Fruit fly (Drosophila melanogaster): ENCODE data around the gene Arl8.

DNA sequence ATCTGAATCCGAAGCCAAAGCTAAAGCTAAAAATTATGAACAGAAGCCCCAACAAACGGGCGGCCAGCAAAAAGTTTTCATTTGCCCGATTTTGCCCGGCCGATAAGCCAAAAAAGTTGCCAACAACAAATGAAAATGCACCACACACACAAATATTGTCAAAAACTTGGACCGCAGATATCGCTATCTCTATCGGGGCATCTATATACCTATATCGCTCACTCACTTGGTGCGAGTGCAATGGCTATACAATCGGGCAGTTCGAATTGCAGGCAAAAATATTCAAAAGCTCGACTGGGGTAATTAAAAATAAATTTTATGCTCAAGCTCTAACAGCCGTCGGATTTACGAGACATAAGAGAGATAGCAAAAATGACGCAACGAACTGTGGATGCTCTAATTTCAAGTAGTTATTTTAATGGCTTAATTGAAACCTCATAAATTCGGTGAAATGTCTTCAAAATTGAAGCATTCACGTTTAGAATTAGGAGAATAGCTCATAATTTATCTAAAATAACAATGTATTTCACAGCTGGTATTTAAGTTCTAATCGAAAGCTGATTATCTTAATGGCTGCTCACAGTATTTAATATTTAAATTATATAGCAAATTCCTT is 49.8 kb downstream of the Arl8 start:
- TF ChIP-seq CG8478 (optimal IDR thresholded peaks at IDR 0.05) (no peak), pan (optimal IDR thresholded peaks at IDR 0.05) (no peak), EcR (GFP tag; optimal IDR thresholded peaks at IDR 0.05) (no peak), psq (optimal IDR thresholded peaks at IDR 0.05) (no peak), Dll (optimal IDR thresholded peaks at IDR 0.05) (no peak), usp (GFP tag; optimal IDR thresholded peaks at IDR 0.05) (no peak)
